Worm (Caenorhabditis elegans): Measurements from ENCODE around the gene C32A9.1.

- TF ChIP-seq nfya-2 (GFP tag; IDR thresholded peaks at IDR 0.05) (no peak), somi-1 (GFP tag; optimal IDR thresholded peaks at IDR 0.05) (no peak), F33H1.4 (GFP tag; IDR thresholded peaks at IDR 0.05) (no peak), hrde-1 (tag; optimal IDR thresholded peaks at IDR 0.05; ENCODE audit: borderline replicate concordance) (no peak), unc-62 (GFP tag; optimal IDR thresholded peaks at IDR 0.05) (no peak), snpc-4 (GFP tag; optimal IDR thresholded peaks at IDR 0.05) (no peak), snpc-4 (tag; optimal IDR thresholded peaks at IDR 0.05) (no peak)
These were observed 37.5 kb upstream of the C32A9.1 start for ce11 chrX:10297410-10297809.
